Worm (Caenorhabditis elegans) whole organism, mixed stage, embryonic: ENCODE data around the gene T24H10.1.

Experiments used
- M03D4.4 ChIP-seq: sonication (generic microtip); optimal IDR thresholded peaks from 2 replicates; lab custom pipeline; 2017; ENCODE audit warnings: mild to moderate bottlenecking, missing genetic modification characterization, missing compliant biosample characterization
- bed-3 ChIP-seq: fragments of 200-800 bp; sonication (Bioruptor generic); optimal IDR thresholded peaks from 3 replicates; lab custom pipeline; 2018; ENCODE audit warnings: mild to moderate bottlenecking, missing genetic modification characterization, moderate library complexity, missing compliant biosample characterization
- ceh-39 ChIP-seq: fragments of 150-350 bp; optimal IDR thresholded peaks from 2 replicates; lab custom pipeline; 2014; ENCODE audit warnings: missing biosample characterization, missing genetic modification characterization
- ceh-43 ChIP-seq: fragments of 200-800 bp; sonication (Bioruptor generic); optimal IDR thresholded peaks from 2 replicates; lab custom pipeline; 2018; ENCODE audit warnings: mild to moderate bottlenecking, missing genetic modification characterization, moderate library complexity, missing compliant biosample characterization
- ceh-83 ChIP-seq: fragments of 200-800 bp; sonication (Bioruptor generic); optimal IDR thresholded peaks from 2 replicates; lab custom pipeline; 2018; ENCODE audit warnings: mild to moderate bottlenecking, missing genetic modification characterization, missing compliant biosample characterization
- ces-1 ChIP-seq: fragments of 150-350 bp; optimal IDR thresholded peaks from 2 replicates; lab custom pipeline; 2014; ENCODE audit warnings: missing biosample characterization, missing genetic modification reagents, missing genetic modification characterization
- cnd-1 ChIP-seq: fragments of 200-800 bp; sonication (Bioruptor generic); optimal IDR thresholded peaks from 2 replicates; lab custom pipeline; 2018; ENCODE audit warnings: mild to moderate bottlenecking, missing genetic modification characterization, missing compliant biosample characterization
- elt-1 ChIP-seq: sonication (generic microtip); optimal IDR thresholded peaks from 2 replicates; lab custom pipeline; 2017; ENCODE audit warnings: missing genetic modification characterization, mild to moderate bottlenecking, missing compliant biosample characterization, antibody characterized with exemption, moderate library complexity, borderline replicate concordance; ENCODE audit not compliant: insufficient read depth
- elt-3 ChIP-seq: fragments of 150-350 bp; optimal IDR thresholded peaks from 2 replicates; lab custom pipeline; 2014; ENCODE audit warnings: missing biosample characterization, missing genetic modification characterization
- ham-2 ChIP-seq: fragments of 200-800 bp; sonication (Bioruptor generic); optimal IDR thresholded peaks from 2 replicates; lab custom pipeline; 2018; ENCODE audit warnings: mild to moderate bottlenecking, missing genetic modification characterization, missing compliant biosample characterization
- lin-13 ChIP-seq: fragments of 150-350 bp; optimal IDR thresholded peaks from 2 replicates; lab custom pipeline; 2014; ENCODE audit warnings: missing biosample characterization, missing genetic modification characterization
- lsy-2 ChIP-seq: fragments of 150-350 bp; optimal IDR thresholded peaks from 2 replicates; lab custom pipeline; 2014; ENCODE audit warnings: missing biosample characterization, missing genetic modification characterization
- mep-1 ChIP-seq: fragments of 150-350 bp; optimal IDR thresholded peaks from 2 replicates; lab custom pipeline; 2017; ENCODE audit warnings: missing biosample characterization, missing genetic modification reagents, missing genetic modification characterization, inconsistent platforms
- mls-2 ChIP-seq: sonication (generic microtip); optimal IDR thresholded peaks from 2 replicates; lab custom pipeline; 2016; ENCODE audit warnings: mild to moderate bottlenecking, missing genetic modification characterization, moderate library complexity, missing compliant biosample characterization
- nhr-2 ChIP-seq: fragments of 150-350 bp; optimal IDR thresholded peaks from 2 replicates; lab custom pipeline; 2014; ENCODE audit warnings: missing biosample characterization, missing genetic modification characterization
- nhr-237 ChIP-seq: fragments of 150-350 bp; optimal IDR thresholded peaks from 2 replicates; lab custom pipeline; 2014; ENCODE audit warnings: missing biosample characterization, missing genetic modification characterization
- nhr-76 ChIP-seq: sonication (generic microtip); optimal IDR thresholded peaks from 2 replicates; lab custom pipeline; 2017; ENCODE audit warnings: missing biosample characterization, missing genetic modification characterization
- pha-4 ChIP-seq: fragments of 150-350 bp; optimal IDR thresholded peaks from 2 replicates; lab custom pipeline; 2018; ENCODE audit warnings: missing biosample characterization, missing genetic modification reagents, missing genetic modification characterization
- sem-2 ChIP-seq: fragments of 200-800 bp; sonication (Bioruptor generic); optimal IDR thresholded peaks from 2 replicates; lab custom pipeline; 2018; ENCODE audit warnings: mild to moderate bottlenecking, missing genetic modification characterization, missing compliant biosample characterization
- sptf-1 ChIP-seq: sonication (generic microtip); optimal IDR thresholded peaks from 2 replicates; lab custom pipeline; 2017; ENCODE audit warnings: mild to moderate bottlenecking, missing genetic modification characterization, moderate library complexity, missing compliant biosample characterization
- tbx-8 ChIP-seq: fragments of 200-800 bp; sonication (Bioruptor generic); optimal IDR thresholded peaks from 2 replicates; lab custom pipeline; 2018; ENCODE audit warnings: mild to moderate bottlenecking, missing genetic modification characterization, moderate library complexity, missing compliant biosample characterization
- unc-120 ChIP-seq: sonication (generic microtip); optimal IDR thresholded peaks from 2 replicates; lab custom pipeline; 2017; ENCODE audit warnings: missing genetic modification characterization, missing compliant biosample characterization; ENCODE audit not compliant: poor library complexity, severe bottlenecking
- unc-62 ChIP-seq: fragments of 150-350 bp; optimal IDR thresholded peaks from 2 replicates; lab custom pipeline; 2014; ENCODE audit warnings: missing biosample characterization, missing genetic modification reagents, missing genetic modification characterization
- zip-8 ChIP-seq: fragments of 150-350 bp; optimal IDR thresholded peaks from 2 replicates; lab custom pipeline; 2014; ENCODE audit warnings: missing biosample characterization, missing genetic modification characterization
- ztf-11 ChIP-seq: fragments of 150-350 bp; optimal IDR thresholded peaks from 2 replicates; lab custom pipeline; 2014; ENCODE audit warnings: missing biosample characterization, missing genetic modification characterization

The T24H10.1 gene

ce11 chrII:9097302-9097701, 1.9 kb upstream of the T24H10.1 start:
- TF ChIP-seq ces-1 (GFP tag; lab: Kevin White, UChicago): no peak
- no peak for TF ChIP-seq mep-1 (tag; lab: Kevin White, UChicago)
- no peak for TF ChIP-seq bed-3 (GFP tag; lab: Kevin White, UChicago)
- TF ChIP-seq cnd-1: no peak
- no peak for TF ChIP-seq mls-2 (tag; lab: Kevin White, UChicago)
- TF ChIP-seq sem-2 (GFP tag; lab: Kevin White, UChicago): no peak
- no peak for TF ChIP-seq unc-62 (GFP tag; lab: Kevin White, UChicago)
- TF ChIP-seq nhr-237 (tag; lab: Kevin White, UChicago): no peak
- no peak for TF ChIP-seq M03D4.4 (tag; lab: Kevin White, UChicago)
- TF ChIP-seq ham-2 (GFP tag; lab: Kevin White, UChicago): no peak
- TF ChIP-seq sptf-1: no peak
- no peak for TF ChIP-seq nhr-2 (tag; lab: Kevin White, UChicago)
- no peak for TF ChIP-seq pha-4 (tag; lab: Kevin White, UChicago)
- TF ChIP-seq lsy-2 (tag; lab: Kevin White, UChicago): no peak

DNA sequence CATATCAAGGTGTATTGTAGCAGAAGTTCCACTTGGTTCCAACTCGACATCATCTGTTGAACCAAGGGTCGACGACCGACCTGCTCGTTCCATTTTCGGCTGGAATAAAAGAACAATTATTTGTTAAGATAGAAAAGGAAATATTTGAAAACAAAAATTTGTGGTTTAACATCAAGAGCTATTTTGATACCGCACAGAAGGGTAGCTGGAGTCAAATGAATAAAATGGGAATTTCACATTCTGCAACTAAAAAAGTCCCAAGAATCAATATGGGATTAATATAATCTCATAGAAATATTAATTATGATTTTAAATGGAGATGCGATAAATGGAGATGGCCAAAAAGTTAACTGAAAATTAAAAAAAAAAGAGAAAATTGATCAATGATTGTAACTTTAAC, 666 bp upstream of the T24H10.1 start, which contains the start of gene clh-5:
TSS of gene clh-5 (minus strand) at position 101 of the 400 bp plus-strand sequence.
- TF ChIP-seq nhr-237 (tag; lab: Kevin White, UChicago) (no peak), bed-3 (GFP tag; lab: Kevin White, UChicago) (no peak), tbx-8 (GFP tag; lab: Kevin White, UChicago) (no peak), cnd-1 (no peak), ceh-39 (tag; lab: Kevin White, UChicago) (no peak), sem-2 (GFP tag; lab: Kevin White, UChicago) (no peak), ceh-83 (GFP tag; lab: Kevin White, UChicago) (no peak), ceh-43 (GFP tag; lab: Kevin White, UChicago) (no peak), mls-2 (tag; lab: Kevin White, UChicago) (no peak), nhr-76 (no peak), ztf-11 (tag; lab: Kevin White, UChicago) (no peak), elt-1 (tag; lab: Kevin White, UChicago) (no peak), sptf-1 (no peak), unc-120 (tag; lab: Kevin White, UChicago) (no peak), zip-8 (tag; lab: Kevin White, UChicago) (no peak), elt-3 (no peak)
- TF ChIP-seq, all 35 proteins: peak for 0

- no peak for TF ChIP-seq pha-4 (tag; lab: Kevin White, UChicago)
- TF ChIP-seq mep-1 (tag; lab: Kevin White, UChicago): no peak
- TF ChIP-seq unc-62 (GFP tag; lab: Kevin White, UChicago): no peak
- TF ChIP-seq nhr-76: no peak
- TF ChIP-seq nhr-237 (tag; lab: Kevin White, UChicago): no peak
These were observed 1.6 kb downstream of the T24H10.1 start, which contains the start of gene T24H10.5 for ce11 chrII:9100798-9101197. Gene T24H10.5 (plus strand): TSS chrII:9101098.

ce11 chrII:9107095-9107769, 8.1 kb downstream of the T24H10.1 start, which contains the start of gene dyrb-1:
Gene dyrb-1 (minus strand): TSS chrII:9107145.
- TF ChIP-seq ces-1 (GFP tag; lab: Kevin White, UChicago): peak; percentile 76
- TF ChIP-seq lin-13 (tag; lab: Kevin White, UChicago): no peak

ce11 chrII:9108443-9108842, 9.3 kb downstream of the T24H10.1 start, which contains the start of gene dnj-23:
Gene dnj-23 (minus strand): TSS chrII:9108600.
- TF ChIP-seq ces-1 (GFP tag; lab: Kevin White, UChicago) (peak; percentile 6), nhr-2 (tag; lab: Kevin White, UChicago) (no peak)

DNA sequence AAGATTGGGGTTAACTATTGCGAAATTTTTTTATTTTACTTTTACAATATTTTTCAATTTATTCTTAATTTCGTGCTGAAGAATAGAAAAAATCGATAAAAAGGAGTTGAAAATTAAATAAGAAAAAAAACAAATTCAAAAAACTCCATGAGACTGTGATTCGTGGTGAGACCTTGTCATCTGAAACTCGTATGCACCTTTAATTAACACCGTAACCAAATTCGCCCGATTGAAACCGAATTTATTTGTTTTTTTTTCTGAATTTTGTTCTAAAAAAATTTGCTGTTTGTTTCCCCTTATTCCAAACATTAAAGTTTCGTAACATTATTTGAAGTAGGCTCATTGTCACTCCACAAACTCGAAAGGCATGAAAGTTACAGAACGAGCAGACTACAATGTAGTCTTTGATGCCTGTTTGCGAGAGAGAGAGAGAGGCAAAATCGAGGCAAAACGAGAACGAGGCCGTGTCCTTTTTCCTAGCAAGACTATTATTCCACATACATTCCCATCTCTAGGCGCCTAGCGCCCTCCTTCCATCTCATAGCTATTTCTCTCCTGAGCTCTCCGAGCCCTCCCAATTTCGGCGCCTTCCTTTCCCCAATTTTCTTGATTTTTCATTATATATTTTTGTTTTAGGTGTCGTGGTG, 9.9 kb downstream of the T24H10.1 start, which contains the start of gene T24H10.4:
TSS of gene T24H10.4 (plus strand) at position 630 of the 647 bp plus-strand sequence.
- peak; percentile 19 for TF ChIP-seq ces-1 (GFP tag; lab: Kevin White, UChicago)
- no peak for TF ChIP-seq ham-2 (GFP tag; lab: Kevin White, UChicago)
